Worm (Caenorhabditis elegans): ENCODE measurements around the gene C34F11.5.

DNA sequence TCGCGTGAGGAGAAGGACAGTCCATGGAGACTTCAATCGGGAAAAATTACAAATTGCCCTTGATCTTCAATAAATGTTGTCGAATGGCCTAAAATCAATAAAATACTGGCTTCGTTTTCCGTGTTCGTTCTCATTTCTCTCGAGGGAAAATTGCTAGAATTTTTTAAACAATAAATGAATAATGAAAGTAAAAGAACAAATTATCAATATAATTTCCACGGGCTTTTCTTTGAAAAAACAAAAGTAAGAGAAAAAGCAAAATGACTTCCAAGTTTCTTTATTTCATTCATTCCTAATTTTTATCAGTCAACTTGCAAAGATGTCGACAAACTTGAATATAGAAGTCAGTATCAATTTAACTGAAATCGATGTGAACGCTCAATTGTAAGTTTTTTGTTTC, 17.1 kb downstream of the C34F11.5 start, which contains the start of gene C34F11.1:
- TF ChIP-seq ces-1 (GFP tag; optimal IDR thresholded peaks at IDR 0.05) = no peak
- no peak for TF ChIP-seq tbx-2 (tag; optimal IDR thresholded peaks at IDR 0.05)
- TF ChIP-seq nhr-237 (tag; optimal IDR thresholded peaks at IDR 0.05) = no peak
- no peak for TF ChIP-seq egl-27 (tag; optimal IDR thresholded peaks at IDR 0.05)
- no peak for TF ChIP-seq lin-39 (tag; optimal IDR thresholded peaks at IDR 0.05)
- no peak for TF ChIP-seq lin-35 (GFP tag; optimal IDR thresholded peaks at IDR 0.05)
- no peak for TF ChIP-seq ama-1 (optimal IDR thresholded peaks at IDR 0.05)
- no peak for TF ChIP-seq sox-4 (tag; optimal IDR thresholded peaks at IDR 0.05)
- no peak for TF ChIP-seq elt-3 (tag; optimal IDR thresholded peaks at IDR 0.05)
- TF ChIP-seq unc-62 (GFP tag; optimal IDR thresholded peaks at IDR 0.05) = no peak
- TF ChIP-seq aly-2 (tag; optimal IDR thresholded peaks at IDR 0.05) = no peak

Data from whole organism, L1 larva.